Worm (Caenorhabditis elegans) whole organism, late embryonic: Measurements from ENCODE around the gene srbc-17.

ENCODE experiments used
- ama-1 ChIP-seq: fragments of 150-350 bp; optimal IDR thresholded peaks from 2 replicates; lab custom pipeline; 2014
- ceh-9 ChIP-seq: sonication (generic microtip); optimal IDR thresholded peaks from 2 replicates; lab custom pipeline; 2016; ENCODE audit warnings: mild to moderate bottlenecking, missing genetic modification characterization, inconsistent platforms, missing compliant biosample characterization
- dmd-4 ChIP-seq: sonication (generic microtip); optimal IDR thresholded peaks from 2 replicates; lab custom pipeline; 2016; ENCODE audit warnings: borderline replicate concordance, missing genetic modification characterization, missing compliant biosample characterization
- hlh-6 ChIP-seq: sonication (generic microtip); optimal IDR thresholded peaks from 2 replicates; lab custom pipeline; 2016; ENCODE audit warnings: missing genotype, missing genetic modification characterization, missing compliant biosample characterization
- nhr-11 ChIP-seq: fragments of 150-350 bp; optimal IDR thresholded peaks from 2 replicates; lab custom pipeline; 2014; ENCODE audit warnings: missing biosample characterization, missing genetic modification characterization
- pha-4 ChIP-seq: fragments of 150-350 bp; optimal IDR thresholded peaks from 2 replicates; lab custom pipeline; 2018; ENCODE audit warnings: missing biosample characterization, missing genetic modification reagents, missing genetic modification characterization
- pqm-1 ChIP-seq: sonication (generic microtip); optimal IDR thresholded peaks from 2 replicates; lab custom pipeline; 2016; ENCODE audit warnings: missing genetic modification characterization, missing compliant biosample characterization
- tbx-7 ChIP-seq: sonication (generic microtip); optimal IDR thresholded peaks from 2 replicates; lab custom pipeline; 2016; ENCODE audit warnings: missing genotype, missing genetic modification characterization, missing compliant biosample characterization

DNA sequence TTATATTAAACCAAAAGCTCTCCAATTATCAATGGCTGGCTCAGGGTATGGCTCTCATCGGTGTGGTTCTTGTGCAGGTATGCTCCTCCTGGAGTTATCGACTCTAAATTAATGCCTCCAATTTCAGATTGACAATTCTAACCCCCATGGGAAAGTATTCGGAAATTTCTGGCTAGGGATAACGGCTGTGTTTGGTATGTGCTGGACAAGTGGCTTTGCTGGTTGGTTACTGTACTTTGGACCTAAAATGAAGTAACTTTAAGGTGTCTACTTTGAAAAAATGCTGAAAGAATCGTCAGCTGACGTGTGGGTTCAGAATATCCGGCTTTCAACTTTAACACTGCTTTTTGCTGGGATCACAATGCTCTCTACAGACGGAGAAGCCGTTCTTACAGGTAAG lies 39.4 kb downstream of the srbc-17 start:
- TF ChIP-seq pha-4 (tag; lab: Kevin White, UChicago) (no peak), tbx-7 (no peak), ceh-9 (no peak), nhr-11 (tag; lab: Kevin White, UChicago) (no peak), hlh-6 (no peak), ama-1 (lab: Kevin White, UChicago) (no peak), pqm-1 (tag; lab: Kevin White, UChicago) (no peak), dmd-4 (no peak)
